Worm (Caenorhabditis elegans) whole organism, L2 larva: ENCODE measurements around the gene sdz-26.

ENCODE experiments used
- C34F6.9 ChIP-seq: fragments of 150-350 bp; optimal IDR thresholded peaks from 2 replicates; lab custom pipeline; 2014; ENCODE audit warnings: missing biosample characterization, missing genetic modification characterization
- R02D3.7 ChIP-seq: fragments of 150-350 bp; optimal IDR thresholded peaks from 2 replicates; lab custom pipeline; 2014; ENCODE audit warnings: missing biosample characterization, missing genetic modification characterization
- ZK546.5 ChIP-seq: sonication (generic microtip); optimal IDR thresholded peaks from 2 replicates; lab custom pipeline; 2017; ENCODE audit warnings: missing biosample characterization, missing genetic modification characterization
- alr-1 ChIP-seq: fragments of 150-350 bp; optimal IDR thresholded peaks from 2 replicates; lab custom pipeline; 2014; ENCODE audit warnings: missing biosample characterization, missing genetic modification characterization
- aly-2 ChIP-seq: fragments of 150-350 bp; optimal IDR thresholded peaks from 2 replicates; lab custom pipeline; 2014; ENCODE audit warnings: missing biosample characterization, missing genetic modification characterization
- ama-1 ChIP-seq: fragments of 150-350 bp; optimal IDR thresholded peaks from 2 replicates; lab custom pipeline; 2018; ENCODE audit warnings: inconsistent platforms
- blmp-1 ChIP-seq: sonication (generic microtip); optimal IDR thresholded peaks from 2 replicates; lab custom pipeline; 2017; ENCODE audit warnings: missing genetic modification characterization, mild to moderate bottlenecking, missing compliant biosample characterization, antibody characterized with exemption, moderate library complexity; ENCODE audit not compliant: insufficient read depth
- ceh-16 ChIP-seq: fragments of 150-350 bp; optimal IDR thresholded peaks from 2 replicates; lab custom pipeline; 2014; ENCODE audit warnings: missing biosample characterization, missing genetic modification characterization
- crh-2 ChIP-seq: sonication (generic microtip); optimal IDR thresholded peaks from 2 replicates; lab custom pipeline; 2017; ENCODE audit warnings: missing biosample characterization, missing genetic modification characterization
- dmd-4 ChIP-seq: sonication (generic microtip); optimal IDR thresholded peaks from 2 replicates; lab custom pipeline; 2017; ENCODE audit warnings: missing biosample characterization, missing genetic modification characterization
- egl-27 ChIP-seq: sonication (generic microtip); optimal IDR thresholded peaks from 3 replicates; lab custom pipeline; 2017; ENCODE audit warnings: missing biosample characterization, missing genetic modification reagents, missing genetic modification characterization
- elt-1 ChIP-seq: fragments of 150-350 bp; optimal IDR thresholded peaks from 2 replicates; lab custom pipeline; 2014; ENCODE audit warnings: missing biosample characterization, missing genetic modification characterization
- elt-3 ChIP-seq: sonication (generic microtip); optimal IDR thresholded peaks from 2 replicates; lab custom pipeline; 2017; ENCODE audit warnings: missing biosample characterization, missing genetic modification characterization
- fos-1 ChIP-seq: fragments of 150-350 bp; optimal IDR thresholded peaks from 2 replicates; lab custom pipeline; 2014; ENCODE audit warnings: missing biosample characterization, missing genetic modification characterization
- gmeb-1 ChIP-seq: fragments of 150-350 bp; optimal IDR thresholded peaks from 2 replicates; lab custom pipeline; 2014; ENCODE audit warnings: missing biosample characterization, missing genetic modification characterization
- lin-11 ChIP-seq: fragments of 150-350 bp; sonication (generic microtip); optimal IDR thresholded peaks from 2 replicates; lab custom pipeline; 2014; ENCODE audit warnings: missing biosample characterization, missing genetic modification characterization, inconsistent platforms, mixed read lengths
- lin-13 ChIP-seq: fragments of 150-350 bp; optimal IDR thresholded peaks from 2 replicates; lab custom pipeline; 2014; ENCODE audit warnings: missing biosample characterization, missing genetic modification reagents, missing genetic modification characterization
- lin-39 ChIP-seq: fragments of 150-350 bp; optimal IDR thresholded peaks from 2 replicates; lab custom pipeline; 2014; ENCODE audit warnings: missing biosample characterization, missing genetic modification reagents, missing genetic modification characterization
- lsy-2 ChIP-seq, 2 experiments: fragments of 150-350 bp in 1 of 2; sonication (generic microtip) in 1 of 2; optimal IDR thresholded peaks; 2 replicates each; lab custom pipeline; 2014 to 2017; ENCODE audit warnings: missing biosample characterization in 2 of 2, missing genetic modification characterization in 2 of 2
- mab-5 ChIP-seq: fragments of 150-350 bp; optimal IDR thresholded peaks from 2 replicates; lab custom pipeline; 2014; ENCODE audit warnings: missing biosample characterization, missing genetic modification characterization
- mbf-1 ChIP-seq: sonication (generic microtip); optimal IDR thresholded peaks from 2 replicates; lab custom pipeline; 2017; ENCODE audit warnings: missing biosample characterization, missing genetic modification characterization
- nhr-10 ChIP-seq: sonication (generic microtip); optimal IDR thresholded peaks from 2 replicates; lab custom pipeline; 2017; ENCODE audit warnings: missing biosample characterization, missing genetic modification characterization
- nhr-12 ChIP-seq: fragments of 150-350 bp; optimal IDR thresholded peaks from 2 replicates; lab custom pipeline; 2014; ENCODE audit warnings: missing biosample characterization, missing genetic modification characterization
- nhr-129 ChIP-seq: fragments of 150-350 bp; optimal IDR thresholded peaks from 2 replicates; lab custom pipeline; 2014; ENCODE audit warnings: missing biosample characterization, missing genetic modification characterization
- nhr-21 ChIP-seq: fragments of 150-350 bp; optimal IDR thresholded peaks from 2 replicates; lab custom pipeline; 2014; ENCODE audit warnings: missing biosample characterization, missing genetic modification characterization
- nhr-23 ChIP-seq: fragments of 150-350 bp; optimal IDR thresholded peaks from 2 replicates; lab custom pipeline; 2014; ENCODE audit warnings: missing biosample characterization, missing genetic modification reagents, missing genetic modification characterization
- nhr-237 ChIP-seq: fragments of 150-350 bp; optimal IDR thresholded peaks from 2 replicates; lab custom pipeline; 2014; ENCODE audit warnings: missing biosample characterization, missing genetic modification characterization
- nhr-25 ChIP-seq: fragments of 150-350 bp; sonication (generic microtip); optimal IDR thresholded peaks from 3 replicates; lab custom pipeline; 2014; ENCODE audit warnings: missing biosample characterization, missing genetic modification characterization
- nhr-6 ChIP-seq: fragments of 150-350 bp; optimal IDR thresholded peaks from 2 replicates; lab custom pipeline; 2014; ENCODE audit warnings: missing biosample characterization, missing genetic modification characterization
- nhr-77 ChIP-seq: fragments of 150-350 bp; optimal IDR thresholded peaks from 2 replicates; lab custom pipeline; 2014; ENCODE audit warnings: missing biosample characterization, missing genetic modification characterization
- peb-1 ChIP-seq: fragments of 150-350 bp; optimal IDR thresholded peaks from 2 replicates; lab custom pipeline; 2014; ENCODE audit warnings: missing biosample characterization, missing genetic modification characterization
- sem-4 ChIP-seq: fragments of 150-350 bp; optimal IDR thresholded peaks from 2 replicates; lab custom pipeline; 2014; ENCODE audit warnings: missing biosample characterization, missing genetic modification reagents, missing genetic modification characterization
- sma-3 ChIP-seq: sonication (generic microtip); optimal IDR thresholded peaks from 2 replicates; lab custom pipeline; 2016; ENCODE audit warnings: missing genetic modification reagents, missing genetic modification characterization, missing compliant biosample characterization
- sma-9 ChIP-seq, 2 experiments: fragments of 150-350 bp in 1 of 2; sonication (generic microtip) in 1 of 2; optimal IDR thresholded peaks; 2 replicates each; lab custom pipeline; 2014 to 2016; ENCODE audit warnings: missing genetic modification characterization in 2 of 2, mild to moderate bottlenecking in 1 of 2, missing biosample characterization in 1 of 2, missing compliant biosample characterization in 1 of 2, missing genetic modification reagents in 1 of 2, moderate library complexity in 1 of 2
- snpc-4 ChIP-seq: fragments of 150-350 bp; optimal IDR thresholded peaks from 2 replicates; lab custom pipeline; 2014; ENCODE audit warnings: missing biosample characterization, missing genetic modification characterization
- unc-55 ChIP-seq: fragments of 150-350 bp; sonication (generic microtip); optimal IDR thresholded peaks from 3 replicates; lab custom pipeline; 2014; ENCODE audit warnings: missing biosample characterization, missing genetic modification reagents, missing genetic modification characterization
- unc-62 ChIP-seq: fragments of 150-350 bp; optimal IDR thresholded peaks from 2 replicates; lab custom pipeline; 2014; ENCODE audit warnings: missing biosample characterization, missing genetic modification reagents, missing genetic modification characterization
- zag-1 ChIP-seq: fragments of 150-350 bp; optimal IDR thresholded peaks from 2 replicates; lab custom pipeline; 2014; ENCODE audit warnings: missing biosample characterization, missing genetic modification characterization
- ztf-11 ChIP-seq: sonication (generic microtip); optimal IDR thresholded peaks from 2 replicates; lab custom pipeline; 2017; ENCODE audit warnings: missing biosample characterization, missing genetic modification characterization
- ztf-4 ChIP-seq: fragments of 150-350 bp; optimal IDR thresholded peaks from 2 replicates; lab custom pipeline; 2014; ENCODE audit warnings: missing biosample characterization, missing genetic modification characterization

The sdz-26 gene

ce11 chrII:14359007-14359406, 22.5 kb upstream of the sdz-26 start:
- no peak for TF ChIP-seq sem-4 (tag; lab: Kevin White, UChicago)
- no peak for TF ChIP-seq sma-3 (GFP tag; lab: Kevin White, UChicago)
- no peak for TF ChIP-seq blmp-1 (tag; lab: Kevin White, UChicago)
- no peak for TF ChIP-seq alr-1 (tag; lab: Kevin White, UChicago)
- TF ChIP-seq R02D3.7 (tag; lab: Kevin White, UChicago): no peak
- no peak for TF ChIP-seq nhr-21
- no peak for TF ChIP-seq peb-1
- TF ChIP-seq ZK546.5 (tag; lab: Kevin White, UChicago): no peak
- TF ChIP-seq nhr-77 (tag; lab: Kevin White, UChicago): no peak

ce11 chrII:14360675-14361074, 20.9 kb upstream of the sdz-26 start:
- TF ChIP-seq lsy-2 (tag; optimal IDR thresholded peaks at IDR 0.05; lab: Kevin White, UChicago) (no peak), mbf-1 (tag; lab: Kevin White, UChicago) (no peak), unc-62 (GFP tag; lab: Kevin White, UChicago) (no peak), nhr-237 (tag; lab: Kevin White, UChicago) (no peak)

- no peak for TF ChIP-seq ztf-4
- TF ChIP-seq ztf-11 (tag; lab: Kevin White, UChicago): no peak
- TF ChIP-seq sem-4 (tag; lab: Kevin White, UChicago): no peak
- no peak for TF ChIP-seq mab-5
- no peak for TF ChIP-seq lin-39 (tag; lab: Kevin White, UChicago)
- no peak for TF ChIP-seq elt-3 (tag; lab: Kevin White, UChicago)
- TF ChIP-seq ZK546.5 (tag; lab: Kevin White, UChicago): no peak
- no peak for TF ChIP-seq peb-1
- no peak for TF ChIP-seq egl-27 (tag; lab: Kevin White, UChicago)
- no peak for TF ChIP-seq unc-62 (GFP tag; lab: Kevin White, UChicago)
- no peak for TF ChIP-seq nhr-25 (tag; lab: Kevin White, UChicago)
- TF ChIP-seq nhr-12 (tag; lab: Kevin White, UChicago): no peak
- no peak for TF ChIP-seq lin-13 (GFP tag; lab: Kevin White, UChicago)
- TF ChIP-seq zag-1 (tag; lab: Kevin White, UChicago): no peak
- no peak for TF ChIP-seq aly-2
- no peak for TF ChIP-seq sma-9 (GFP tag; optimal IDR thresholded peaks at IDR 0.05; lab: Kevin White, UChicago)
- TF ChIP-seq sma-9 (tag; optimal IDR thresholded peaks at IDR 0.05; lab: Kevin White, UChicago): no peak
- TF ChIP-seq nhr-21: no peak
- no peak for TF ChIP-seq lin-11 (tag; lab: Kevin White, UChicago)
These were observed 19.8 kb upstream of the sdz-26 start, which contains the start of gene tebp-1 for ce11 chrII:14361719-14362118. tebp-1 (plus strand) TSS chrII:14362019.

ce11 chrII:14365182-14365751, 16.3 kb upstream of the sdz-26 start, which contains the start of gene imb-2:
imb-2 (plus strand) TSS chrII:14365701.
- TF ChIP-seq zag-1 (tag; lab: Kevin White, UChicago) (peak; percentile 45), ceh-16 (tag; lab: Kevin White, UChicago) (no peak), lin-39 (tag; lab: Kevin White, UChicago) (no peak), lin-11 (tag; lab: Kevin White, UChicago) (peak; percentile 66), nhr-77 (tag; lab: Kevin White, UChicago) (no peak), nhr-10 (tag; lab: Kevin White, UChicago) (no peak), nhr-23 (no peak), nhr-129 (peak; percentile 44), unc-55 (peak; percentile 80), mab-5 (peak; percentile 43), sem-4 (tag; lab: Kevin White, UChicago) (no peak), gmeb-1 (tag; lab: Kevin White, UChicago) (no peak), nhr-6 (tag; lab: Kevin White, UChicago) (no peak), lsy-2 (tag; optimal IDR thresholded peaks at IDR 0.05; lab: Kevin White, UChicago) (peak; percentile 23 to 88), ama-1 (no peak), dmd-4 (tag; lab: Kevin White, UChicago) (no peak), fos-1 (tag; lab: Kevin White, UChicago) (peak; percentile 18), C34F6.9 (tag; lab: Kevin White, UChicago) (peak; percentile 68), peb-1 (no peak), snpc-4 (peak; percentile 6), ztf-4 (no peak), ZK546.5 (tag; lab: Kevin White, UChicago) (no peak), elt-1 (tag; lab: Kevin White, UChicago) (no peak), lin-13 (GFP tag; lab: Kevin White, UChicago) (no peak), crh-2 (tag; lab: Kevin White, UChicago) (peak; percentile 60), nhr-12 (tag; lab: Kevin White, UChicago) (no peak)
- TF ChIP-seq, all 48 proteins: peak for 10
